Fruit fly (Drosophila melanogaster): ENCODE results near the gene CG8372.

dm6 chr2L:8171544-8171943 lies 41.2 kb downstream of the CG8372 start:
- TF ChIP-seq Hr96 (GFP tag; optimal IDR thresholded peaks at IDR 0.05) = no peak
- no peak for TF ChIP-seq tj (GFP tag; optimal IDR thresholded peaks at IDR 0.05)
- no peak for TF ChIP-seq Crg-1 (GFP tag; optimal IDR thresholded peaks at IDR 0.05)

All from whole organism, adult.